Worm (Caenorhabditis elegans): Measurements from ENCODE around the gene C53C7.3.

ce11 chrX:13090665-13091064 is 42.3 kb downstream of the C53C7.3 start, which contains the start of gene R03G8.3:
- TF ChIP-seq W03F9.2 (tag; optimal IDR thresholded peaks at IDR 0.05) (no peak), him-1 (tag; optimal IDR thresholded peaks at IDR 0.05) (no peak), dao-5 (tag; optimal IDR thresholded peaks at IDR 0.05) (no peak)

Data from whole organism, L4/young adult.